Worm (Caenorhabditis elegans): ENCODE results near the gene C36B7.4.

Gene C36B7.4

ce11 chrX:7129460-7129859 is 43.6 kb upstream of the C36B7.4 start (continued):
- no peak for TF ChIP-seq dpl-1 (GFP tag; optimal IDR thresholded peaks at IDR 0.05)

ce11 chrX:7128615-7129014 is 42.8 kb upstream of the C36B7.4 start:
- TF ChIP-seq dpl-1 (GFP tag; optimal IDR thresholded peaks at IDR 0.05): no peak

- TF ChIP-seq daf-16 (GFP tag; optimal IDR thresholded peaks at IDR 0.05) (peak in 1 of 2 experiments; percentile 41), daf-16 (tag; optimal IDR thresholded peaks at IDR 0.05) (no peak), ztf-11 (tag; optimal IDR thresholded peaks at IDR 0.05) (no peak)
Measured at ce11 chrX:7126348-7126747, 40.5 kb upstream of the C36B7.4 start, which contains the start of gene ist-1. Gene ist-1 (plus strand): TSS chrX:7126648.

- TF ChIP-seq madf-9 (GFP tag; conservative IDR thresholded peaks at IDR 0.05): no peak
- TF ChIP-seq daf-16 (GFP tag; optimal IDR thresholded peaks at IDR 0.05): no peak
- TF ChIP-seq daf-16 (tag; optimal IDR thresholded peaks at IDR 0.05): peak; percentile 80
- TF ChIP-seq daf-8 (GFP tag; IDR thresholded peaks at IDR 0.05): no peak
- no peak for TF ChIP-seq Y105C5A.15 (GFP tag; IDR thresholded peaks at IDR 0.05)
- TF ChIP-seq nhr-28 (tag; optimal IDR thresholded peaks at IDR 0.05): peak; percentile 20
- no peak for TF ChIP-seq zag-1 (tag; optimal IDR thresholded peaks at IDR 0.05)
- TF ChIP-seq pqm-1 (tag; optimal IDR thresholded peaks at IDR 0.05): peak; percentile 47
- TF ChIP-seq aha-1 (tag): peak; percentile 7
Measured at ce11 chrX:7125178-7125577, 39.4 kb upstream of the C36B7.4 start.

- TF ChIP-seq unc-62 (GFP tag; optimal IDR thresholded peaks at IDR 0.05 in 1 of 2) (peak in 1 of 2 experiments; percentile 48), unc-62 (tag; optimal IDR thresholded peaks at IDR 0.05) (no peak), dve-1 (tag; optimal IDR thresholded peaks at IDR 0.05; ENCODE audit: insufficient read depth) (no peak), nhr-28 (tag; optimal IDR thresholded peaks at IDR 0.05) (peak; percentile 17), daf-16 (GFP tag; optimal IDR thresholded peaks at IDR 0.05) (no peak), daf-16 (tag; optimal IDR thresholded peaks at IDR 0.05) (peak; percentile 69), pqm-1 (tag; optimal IDR thresholded peaks at IDR 0.05) (peak; percentile 50), madf-9 (GFP tag; conservative IDR thresholded peaks at IDR 0.05) (no peak), fkh-10 (GFP tag; optimal IDR thresholded peaks at IDR 0.05) (no peak)
Measured at ce11 chrX:7124044-7124443, 38.2 kb upstream of the C36B7.4 start.

ce11 chrX:7122655-7123054 is 36.8 kb upstream of the C36B7.4 start:
- TF ChIP-seq Y105C5A.15 (GFP tag; IDR thresholded peaks at IDR 0.05): no peak
- TF ChIP-seq unc-62 (GFP tag; optimal IDR thresholded peaks at IDR 0.05 in 1 of 2): peak in 1 of 2 experiments; percentile 91
- TF ChIP-seq unc-62 (tag; optimal IDR thresholded peaks at IDR 0.05): no peak

ce11 chrX:7116896-7117295 is 31.1 kb upstream of the C36B7.4 start, which contains the start of gene hen-1:
Gene hen-1 (minus strand): TSS chrX:7116996.
- peak in 1 of 2 experiments; percentile 23 for TF ChIP-seq unc-62 (GFP tag; optimal IDR thresholded peaks at IDR 0.05 in 1 of 2)
- TF ChIP-seq unc-62 (tag; optimal IDR thresholded peaks at IDR 0.05): no peak
- no peak for TF ChIP-seq tag-97 (GFP tag; IDR thresholded peaks at IDR 0.05)
- TF ChIP-seq F26F4.8 (GFP tag; conservative IDR thresholded peaks at IDR 0.05): no peak

- TF ChIP-seq zag-1 (tag; optimal IDR thresholded peaks at IDR 0.05) (no peak), aha-1 (tag) (no peak)
Measured at ce11 chrX:7112589-7112988, 26.8 kb upstream of the C36B7.4 start, which contains the start of gene C36B7.1. Gene C36B7.1 (plus strand): TSS chrX:7112889.

- TF ChIP-seq aha-1 (tag): peak; percentile 22
- no peak for TF ChIP-seq hlh-11 (tag; optimal IDR thresholded peaks at IDR 0.05)
Measured at ce11 chrX:7106103-7106502, 20.3 kb upstream of the C36B7.4 start, which contains the start of gene C36B7.2. Gene C36B7.2 (plus strand): TSS chrX:7106403.

- no peak for TF ChIP-seq lsy-2 (tag; optimal IDR thresholded peaks at IDR 0.05)
- no peak for TF ChIP-seq dmd-9 (GFP tag; IDR thresholded peaks at IDR 0.05)
- no peak for TF ChIP-seq F49E8.2 (tag; optimal IDR thresholded peaks at IDR 0.05; ENCODE audit: borderline replicate concordance)
- no peak for TF ChIP-seq rbr-2 (tag; optimal IDR thresholded peaks at IDR 0.05)
- no peak for TF ChIP-seq lim-7 (GFP tag; IDR thresholded peaks at IDR 0.05)
- TF ChIP-seq nhr-42 (GFP tag; IDR thresholded peaks at IDR 0.05): no peak
- TF ChIP-seq tra-1 (GFP tag; IDR thresholded peaks at IDR 0.05): no peak
- no peak for TF ChIP-seq lin-13 (GFP tag; optimal IDR thresholded peaks at IDR 0.05)
- TF ChIP-seq ceh-32 (tag; optimal IDR thresholded peaks at IDR 0.05; ENCODE audit: poor library complexity): no peak
- TF ChIP-seq mep-1 (tag; optimal IDR thresholded peaks at IDR 0.05): no peak
- TF ChIP-seq unc-62 (GFP tag; optimal IDR thresholded peaks at IDR 0.05 in 1 of 2): no peak
- TF ChIP-seq unc-62 (tag; optimal IDR thresholded peaks at IDR 0.05): no peak
- no peak for TF ChIP-seq mxl-3 (GFP tag; optimal IDR thresholded peaks at IDR 0.05)
- TF ChIP-seq fos-1 (tag; optimal IDR thresholded peaks at IDR 0.05): no peak
- no peak for TF ChIP-seq F10B5.3 (tag; optimal IDR thresholded peaks at IDR 0.05)
- TF ChIP-seq madf-5 (GFP tag; IDR thresholded peaks at IDR 0.05): no peak
- TF ChIP-seq vab-7 (GFP tag; IDR thresholded peaks at IDR 0.05): no peak
Measured at ce11 chrX:7101477-7101876, 15.7 kb upstream of the C36B7.4 start, which contains the start of gene C36B7.3. Gene C36B7.3 (plus strand): TSS chrX:7101777.
